Fruit fly (Drosophila melanogaster) whole organism, embryonic: ENCODE results near the gene Vha68-1.
A peak's percentile ranks its signal among the peaks of the same experiment; 100 is the strongest.

Source experiments
- Adf1 ChIP-seq: fragments of 200-800 bp; sonication (Bioruptor generic); IDR thresholded peaks from 2 replicates; pipeline ENCODE4 v1.3.6; 2022; ENCODE audit warnings: missing biosample characterization, missing genetic modification characterization
- Asciz ChIP-seq: fragments of 200-800 bp; sonication (Bioruptor generic); optimal IDR thresholded peaks from 2 replicates; lab custom pipeline; 2017; ENCODE audit warnings: missing biosample characterization, mild to moderate bottlenecking, missing genetic modification characterization, missing genetic modification reagents
- CG10979 ChIP-seq: fragments of 200-800 bp; sonication (Bioruptor generic); optimal IDR thresholded peaks from 2 replicates; lab custom pipeline; 2018; ENCODE audit warnings: missing biosample characterization, mild to moderate bottlenecking, missing genetic modification characterization, moderate library complexity
- CG11085 ChIP-seq: fragments of 200-800 bp; sonication (Bioruptor generic); IDR thresholded peaks from 2 replicates; pipeline ENCODE4 v1.3.6; 2022; ENCODE audit warnings: missing biosample characterization, missing genetic modification characterization
- CG11696 ChIP-seq: fragments of 200-800 bp; sonication (Bioruptor generic); IDR thresholded peaks from 2 replicates; pipeline ENCODE4 v1.3.6; 2022; ENCODE audit warnings: missing biosample characterization, missing genetic modification characterization
- CG12104 ChIP-seq: fragments of 200-800 bp; sonication (Bioruptor generic); optimal IDR thresholded peaks from 3 replicates; lab custom pipeline; 2016; ENCODE audit warnings: missing biosample characterization, missing genetic modification characterization
- CG15514 ChIP-seq: fragments of 200-800 bp; sonication (Bioruptor generic); optimal IDR thresholded peaks from 3 replicates; lab custom pipeline; 2017; ENCODE audit warnings: missing biosample characterization, missing genetic modification characterization, mild to moderate bottlenecking, moderate library complexity, missing genetic modification reagents
- CG16779 ChIP-seq: fragments of 200-800 bp; sonication (Bioruptor generic); IDR thresholded peaks from 2 replicates; pipeline ENCODE4 v1.3.6; 2022; ENCODE audit warnings: missing biosample characterization, missing genetic modification characterization
- CG16863 ChIP-seq: fragments of 200-800 bp; sonication (Bioruptor generic); optimal IDR thresholded peaks from 3 replicates; lab custom pipeline; 2016; ENCODE audit warnings: missing biosample characterization, missing genetic modification characterization
- CG17385 ChIP-seq: fragments of 200-800 bp; sonication (Bioruptor generic); optimal IDR thresholded peaks from 3 replicates; lab custom pipeline; 2018; ENCODE audit warnings: missing biosample characterization, mild to moderate bottlenecking, missing genetic modification characterization
- CG18011 ChIP-seq: fragments of 200-800 bp; sonication (Bioruptor generic); optimal IDR thresholded peaks from 2 replicates; lab custom pipeline; 2017; ENCODE audit warnings: missing biosample characterization, missing genetic modification characterization, mild to moderate bottlenecking, moderate library complexity, missing genotype
- CG18619 ChIP-seq: fragments of 200-800 bp; sonication (Bioruptor generic); optimal IDR thresholded peaks from 3 replicates; lab custom pipeline; 2017; ENCODE audit warnings: missing biosample characterization, mild to moderate bottlenecking, missing genetic modification characterization
- CG2116 ChIP-seq: fragments of 200-800 bp; sonication (Bioruptor generic); optimal IDR thresholded peaks from 3 replicates; lab custom pipeline; 2018; ENCODE audit warnings: missing biosample characterization, mild to moderate bottlenecking, missing genetic modification characterization
- CG30020 ChIP-seq: fragments of 200-800 bp; optimal IDR thresholded peaks from 2 replicates; lab custom pipeline; 2019; ENCODE audit warnings: missing biosample characterization, mild to moderate bottlenecking, missing genetic modification characterization, moderate library complexity
- CG32767 ChIP-seq: fragments of 200-800 bp; sonication (Bioruptor generic); IDR thresholded peaks from 2 replicates; pipeline ENCODE4 v1.3.6; 2022; ENCODE audit warnings: missing biosample characterization, missing genetic modification characterization
- CG34422 ChIP-seq: fragments of 200-800 bp; sonication (Bioruptor generic); IDR thresholded peaks from 3 replicates; pipeline ENCODE4 v1.3.6; 2022; ENCODE audit warnings: missing biosample characterization, missing genetic modification characterization
- CG3726 ChIP-seq: fragments of 200-800 bp; sonication (Bioruptor generic); IDR thresholded peaks from 3 replicates; pipeline ENCODE4, ENCODE4 v1.3.6; 2022; ENCODE audit warnings: missing biosample characterization, missing genetic modification characterization
- CG3847 ChIP-seq: fragments of 200-800 bp; sonication (Bioruptor generic); IDR thresholded peaks from 2 replicates; pipeline ENCODE4 v1.3.6; 2022; ENCODE audit warnings: missing biosample characterization, missing genetic modification characterization
- CG42726 ChIP-seq: fragments of 200-800 bp; sonication (Bioruptor generic); IDR thresholded peaks from 2 replicates; pipeline ENCODE4 v1.3.6; 2022; ENCODE audit warnings: missing biosample characterization, missing genetic modification characterization; ENCODE audit not compliant: partially characterized antibody
- CG6175 ChIP-seq: fragments of 200-800 bp; sonication (Bioruptor generic); IDR thresholded peaks from 3 replicates; pipeline ENCODE4 v1.3.6; 2022; ENCODE audit warnings: missing biosample characterization, missing genetic modification characterization
- CG7372 ChIP-seq: fragments of 200-800 bp; sonication (Bioruptor generic); IDR thresholded peaks from 2 replicates; pipeline ENCODE4 v1.3.6; 2022; ENCODE audit warnings: missing biosample characterization, missing genetic modification characterization
- CG8089 ChIP-seq: fragments of 200-800 bp; sonication (Bioruptor generic); optimal IDR thresholded peaks from 3 replicates; lab custom pipeline; 2016; ENCODE audit warnings: missing biosample characterization, missing genetic modification characterization
- CG8388 ChIP-seq: fragments of 200-800 bp; sonication (Bioruptor generic); optimal IDR thresholded peaks from 2 replicates; lab custom pipeline; 2019; ENCODE audit warnings: missing biosample characterization, mild to moderate bottlenecking, missing genetic modification characterization, moderate library complexity
- CG9797 ChIP-seq: fragments of 200-800 bp; sonication (Bioruptor generic); optimal IDR thresholded peaks from 3 replicates; lab custom pipeline; 2018; ENCODE audit warnings: missing biosample characterization, mild to moderate bottlenecking, missing genetic modification characterization
- Dbx ChIP-seq: fragments of 200-800 bp; sonication (Bioruptor generic); IDR thresholded peaks from 3 replicates; pipeline ENCODE4 v1.3.6; 2022; ENCODE audit warnings: missing biosample characterization, missing genetic modification characterization
- Dek ChIP-seq: fragments of 200-800 bp; sonication (Bioruptor generic); optimal IDR thresholded peaks from 3 replicates; lab custom pipeline; 2019; ENCODE audit warnings: missing biosample characterization, mild to moderate bottlenecking, missing genetic modification characterization, moderate library complexity
- Ets97D ChIP-seq: fragments of 200-800 bp; sonication (Bioruptor generic); optimal IDR thresholded peaks from 3 replicates; lab custom pipeline; 2016; ENCODE audit warnings: missing biosample characterization, missing genetic modification characterization
- Hr3 ChIP-seq: fragments of 200-800 bp; sonication (Bioruptor generic); optimal IDR thresholded peaks from 3 replicates; lab custom pipeline; 2016; ENCODE audit warnings: missing biosample characterization, missing genetic modification characterization
- NC2β ChIP-seq: fragments of 200-800 bp; sonication (Bioruptor generic); optimal IDR thresholded peaks from 2 replicates; lab custom pipeline; 2016; ENCODE audit warnings: missing biosample characterization, missing genetic modification characterization
- NfI ChIP-seq: fragments of 200-800 bp; sonication (Bioruptor generic); optimal IDR thresholded peaks from 3 replicates; lab custom pipeline; 2018; ENCODE audit warnings: missing biosample characterization, mild to moderate bottlenecking, missing genetic modification characterization, moderate library complexity
- Ravus ChIP-seq: fragments of 200-800 bp; sonication (Bioruptor generic); IDR thresholded peaks from 2 replicates; pipeline ENCODE4 v1.3.6; 2022; ENCODE audit warnings: missing biosample characterization, missing genetic modification characterization
- Taf1 ChIP-seq: fragments of 200-800 bp; sonication (Bioruptor generic); IDR thresholded peaks from 2 replicates; pipeline ENCODE4 v1.3.6; 2022; ENCODE audit warnings: missing biosample characterization, missing genetic modification characterization
- bab2 ChIP-seq: fragments of 200-800 bp; sonication (Bioruptor generic); optimal IDR thresholded peaks from 2 replicates; lab custom pipeline; 2016; ENCODE audit warnings: missing biosample characterization, missing genetic modification characterization
- bowl ChIP-seq: fragments of 200-800 bp; sonication (Bioruptor generic); IDR thresholded peaks from 2 replicates; pipeline ENCODE4 v1.3.6; 2022; ENCODE audit warnings: missing biosample characterization, missing genetic modification characterization
- chinmo ChIP-seq: fragments of 200-800 bp; sonication (Bioruptor generic); IDR thresholded peaks from 4 replicates; pipeline ENCODE4 v1.3.6; 2022; ENCODE audit warnings: missing biosample characterization, missing genetic modification characterization; ENCODE audit not compliant: partially characterized antibody
- chn ChIP-seq: fragments of 200-800 bp; sonication (Bioruptor generic); optimal IDR thresholded peaks from 2 replicates; lab custom pipeline; 2016; ENCODE audit warnings: missing biosample characterization, missing genetic modification characterization
- croc ChIP-seq: fragments of 200-800 bp; sonication (Bioruptor generic); conservative IDR thresholded peaks from 3 replicates; pipeline ENCODE4 v1.3.6; 2022; ENCODE audit warnings: missing biosample characterization, missing genetic modification characterization
- en ChIP-seq: fragments of 200-800 bp; sonication (Bioruptor generic); optimal IDR thresholded peaks from 2 replicates; lab custom pipeline; 2016; ENCODE audit warnings: missing biosample characterization, missing genetic modification characterization
- esg ChIP-seq: fragments of 200-800 bp; sonication (Bioruptor generic); conservative IDR thresholded peaks from 2 replicates; pipeline ENCODE4 v1.3.6; 2022; ENCODE audit warnings: missing biosample characterization, missing genetic modification characterization
- ewg ChIP-seq: fragments of 200-800 bp; sonication (Bioruptor generic); optimal IDR thresholded peaks from 3 replicates; lab custom pipeline; 2017; ENCODE audit warnings: mild to moderate bottlenecking, missing biosample characterization, missing genetic modification reagents, missing genetic modification characterization
- gro ChIP-seq: fragments of 200-800 bp; sonication (Bioruptor generic); optimal IDR thresholded peaks from 2 replicates; lab custom pipeline; 2016; ENCODE audit warnings: missing biosample characterization, missing genetic modification characterization
- hb ChIP-seq: fragments of 200-800 bp; sonication (Bioruptor generic); IDR thresholded peaks from 3 replicates; pipeline ENCODE4 v1.3.6; 2022; ENCODE audit warnings: missing biosample characterization, missing genetic modification characterization; ENCODE audit not compliant: partially characterized antibody
- knrl ChIP-seq: fragments of 200-800 bp; sonication (Bioruptor generic); IDR thresholded peaks from 3 replicates; pipeline ENCODE4 v1.3.6; 2022; ENCODE audit warnings: missing biosample characterization, missing genetic modification characterization; ENCODE audit not compliant: partially characterized antibody
- lilli ChIP-seq: fragments of 200-800 bp; sonication (Bioruptor generic); optimal IDR thresholded peaks from 3 replicates; lab custom pipeline; 2016; ENCODE audit warnings: missing biosample characterization, missing genetic modification characterization
- odd ChIP-seq: fragments of 200-800 bp; sonication (Bioruptor generic); optimal IDR thresholded peaks from 2 replicates; lab custom pipeline; 2017; ENCODE audit warnings: missing biosample characterization, mild to moderate bottlenecking, missing genetic modification characterization
- pum ChIP-seq: fragments of 200-800 bp; sonication (Bioruptor generic); optimal IDR thresholded peaks from 2 replicates; lab custom pipeline; 2016; ENCODE audit warnings: missing biosample characterization, missing genetic modification characterization
- tgo ChIP-seq: fragments of 200-800 bp; sonication (Bioruptor generic); IDR thresholded peaks from 3 replicates; pipeline ENCODE4 v1.3.6; 2022; ENCODE audit warnings: missing biosample characterization, missing genetic modification characterization
- tna ChIP-seq: fragments of 200-800 bp; sonication (Bioruptor generic); IDR thresholded peaks from 2 replicates; pipeline ENCODE4 v1.3.6; 2022; ENCODE audit warnings: missing biosample characterization, missing genetic modification characterization; ENCODE audit not compliant: partially characterized antibody
- trem ChIP-seq: fragments of 200-800 bp; optimal IDR thresholded peaks from 3 replicates; lab custom pipeline; 2019; ENCODE audit warnings: missing biosample characterization, mild to moderate bottlenecking, missing genetic modification characterization, moderate library complexity
- wor ChIP-seq: fragments of 200-800 bp; sonication (Bioruptor generic); IDR thresholded peaks from 2 replicates; pipeline ENCODE4 v1.3.6; 2022; ENCODE audit warnings: missing biosample characterization, missing genetic modification characterization

Vha68-1 gene

dm6 chr2L:13018992-13019484 lies 15.1 kb upstream of the Vha68-1 start, which contains the start of gene Ube4B (continued):
- TF ChIP-seq esg (GFP tag; lab: Robert Waterston, UW): peak; percentile 26; the same call in 1 of the 2 replicates
- peak; percentile 56 for TF ChIP-seq CG8089
- TF ChIP-seq Dek (tag; lab: Kevin White, UChicago): no peak
- TF ChIP-seq bowl: no peak
- TF ChIP-seq CG3847 (GFP tag; lab: Robert Waterston, UW): peak; percentile 85
- TF ChIP-seq wor (GFP tag; lab: Robert Waterston, UW): no peak
- TF ChIP-seq Asciz (GFP tag; lab: Kevin White, UChicago): no peak
- TF ChIP-seq CG11085: peak; percentile 43; the same call in 1 of the 2 replicates
- peak; percentile 46 for TF ChIP-seq CG10979
- peak; percentile 87 for TF ChIP-seq gro (GFP tag; lab: Kevin White, UChicago)
- peak; percentile 61 for TF ChIP-seq NfI
- TF ChIP-seq knrl (GFP tag; lab: Robert Waterston, UW): peak; percentile 89
- TF ChIP-seq CG16779 (GFP tag; lab: Robert Waterston, UW): 0 out of 2 replicates have a peak, but pooled peaks have one; percentile 23
- TF ChIP-seq CG34422 (GFP tag; lab: Robert Waterston, UW): peak; percentile 77
- TF ChIP-seq chinmo (GFP tag; lab: Robert Waterston, UW): peak; percentile 40; the same call in 1 of the 4 replicates
- no peak for TF ChIP-seq Ravus (GFP tag; lab: Robert Waterston, UW)
- TF ChIP-seq CG17385 (GFP tag; lab: Kevin White, UChicago): no peak
- TF ChIP-seq CG16863 (GFP tag; lab: Kevin White, UChicago): peak; percentile 63
- peak; percentile 85 for TF ChIP-seq lilli (GFP tag; lab: Kevin White, UChicago)
- peak; percentile 78 for TF ChIP-seq CG15514
- TF ChIP-seq CG32767: no peak
- TF ChIP-seq ewg (GFP tag; lab: Kevin White, UChicago): no peak
- peak; percentile 95 for TF ChIP-seq CG9797 (GFP tag; lab: Kevin White, UChicago)
- TF ChIP-seq trem (tag; lab: Kevin White, UChicago): peak; percentile 62
- TF ChIP-seq chn (GFP tag; lab: Kevin White, UChicago): peak; percentile 57
- TF ChIP-seq bab2 (GFP tag; lab: Kevin White, UChicago): peak; percentile 71
- TF ChIP-seq Adf1 (GFP tag; lab: Robert Waterston, UW): peak; percentile 50
- peak; percentile 71 for TF ChIP-seq CG30020
- TF ChIP-seq CG12104 (GFP tag; lab: Kevin White, UChicago): no peak
- TF ChIP-seq Hr3 (GFP tag; lab: Kevin White, UChicago): peak; percentile 57
- TF ChIP-seq croc (GFP tag; lab: Robert Waterston, UW): no peak
- TF ChIP-seq tgo (GFP tag; lab: Robert Waterston, UW): peak; percentile 48
- peak; percentile 64 for TF ChIP-seq CG2116 (GFP tag; lab: Kevin White, UChicago)
- TF ChIP-seq CG11696 (GFP tag; lab: Robert Waterston, UW): no peak
- TF ChIP-seq tna (GFP tag; lab: Robert Waterston, UW): peak; percentile 75
- TF ChIP-seq Taf1 (GFP tag; lab: Robert Waterston, UW): no peak
- TF ChIP-seq CG6175 (GFP tag; lab: Robert Waterston, UW): 0 out of 3 replicates have a peak, but pooled peaks have one; percentile 35
- TF ChIP-seq hb (GFP tag; lab: Robert Waterston, UW): peak; percentile 82
- peak; percentile 30 for TF ChIP-seq en (GFP tag; lab: Kevin White, UChicago)
- TF ChIP-seq NC2β (GFP tag; lab: Kevin White, UChicago): peak; percentile 52
- TF ChIP-seq CG42726 (GFP tag; lab: Robert Waterston, UW): peak; percentile 92
- TF ChIP-seq CG7372 (GFP tag; lab: Robert Waterston, UW): peak; percentile 49; the same call in 1 of the 2 replicates
- peak; percentile 41 for TF ChIP-seq CG18619 (GFP tag; lab: Kevin White, UChicago)
- TF ChIP-seq CG18011 (GFP tag; lab: Kevin White, UChicago): peak; percentile 20
- TF ChIP-seq CG8388: no peak
- no peak for TF ChIP-seq CG3726 (GFP tag; lab: Robert Waterston, UW)
- peak; percentile 86 for TF ChIP-seq Dbx
- peak; percentile 66 for TF ChIP-seq pum (GFP tag; lab: Kevin White, UChicago)
- TF ChIP-seq odd (GFP tag; lab: Kevin White, UChicago): no peak
- TF ChIP-seq Ets97D: peak; percentile 89
